Worm (Caenorhabditis elegans): ENCODE measurements around the gene evl-18.

Gene evl-18

ce11 chrIII:3774550-3774949, 39.7 kb upstream of the evl-18 start:
- peak; percentile 13 for TF ChIP-seq unc-62 (GFP tag; optimal IDR thresholded peaks at IDR 0.05)
- no peak for TF ChIP-seq nhr-67 (tag; optimal IDR thresholded peaks at IDR 0.05)
- peak; percentile 25 for TF ChIP-seq nhr-25 (tag; optimal IDR thresholded peaks at IDR 0.05)

- no peak for TF ChIP-seq nhr-11 (tag; optimal IDR thresholded peaks at IDR 0.05)
- peak; percentile 25 for TF ChIP-seq ceh-28 (tag; optimal IDR thresholded peaks at IDR 0.05)
- TF ChIP-seq nhr-12 (tag; optimal IDR thresholded peaks at IDR 0.05), result no peak
- TF ChIP-seq nfya-1 (tag; optimal IDR thresholded peaks at IDR 0.05; ENCODE audit: insufficient read depth), result peak; percentile 65
- peak; percentile 70 for TF ChIP-seq nhr-23 (tag; optimal IDR thresholded peaks at IDR 0.05)
- peak; percentile 72 for TF ChIP-seq egl-5 (tag; optimal IDR thresholded peaks at IDR 0.05)
- TF ChIP-seq hmg-11 (tag; optimal IDR thresholded peaks at IDR 0.05), result peak; percentile 55
- peak; percentile 97 for TF ChIP-seq pha-4 (tag; optimal IDR thresholded peaks at IDR 0.05)
- TF ChIP-seq nhr-25 (tag; optimal IDR thresholded peaks at IDR 0.05), result peak; percentile 65
- TF ChIP-seq lin-39 (tag; optimal IDR thresholded peaks at IDR 0.05), result peak; percentile 15
- TF ChIP-seq jun-1 (tag; optimal IDR thresholded peaks at IDR 0.05), result peak; percentile 46
- peak; percentile 49 for TF ChIP-seq lin-15B (tag; optimal IDR thresholded peaks at IDR 0.05)
- TF ChIP-seq elt-1 (tag; optimal IDR thresholded peaks at IDR 0.05), result peak; percentile 9
- peak; percentile 44 for TF ChIP-seq snpc-4 (tag; optimal IDR thresholded peaks at IDR 0.05)
- TF ChIP-seq nhr-237 (tag; optimal IDR thresholded peaks at IDR 0.05), result no peak
Measured at ce11 chrIII:3773173-3773572, 38.3 kb upstream of the evl-18 start, which contains the start of gene lec-4. Gene lec-4, minus strand, starts transcription at chrIII:3773326.

DNA sequence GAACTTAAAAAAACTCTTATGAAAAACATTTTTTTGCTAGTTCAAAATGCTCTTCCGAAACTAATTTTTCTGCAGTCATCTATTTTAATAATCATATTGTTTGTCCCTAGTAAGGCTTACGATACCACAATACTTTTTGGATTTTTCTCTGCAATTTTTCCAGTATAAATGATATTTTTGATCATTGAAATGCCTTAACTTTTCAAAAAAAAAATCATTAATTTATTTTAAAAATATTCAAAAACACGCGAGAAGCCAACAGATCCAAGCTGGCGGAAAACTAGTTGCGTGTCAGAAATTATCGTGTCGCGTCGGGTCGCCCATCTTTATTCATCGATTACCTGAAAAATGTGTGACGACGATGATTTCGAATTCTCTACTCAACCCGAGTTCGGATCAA, 33.4 kb upstream of the evl-18 start, which contains the start of gene gmeb-3:
TSS of gene gmeb-3 (plus strand) at position 301 of the 400 bp plus-strand sequence.
- TF ChIP-seq nhr-76 (tag; optimal IDR thresholded peaks at IDR 0.05) (no peak), lin-39 (tag; optimal IDR thresholded peaks at IDR 0.05) (no peak), ceh-82 (tag; optimal IDR thresholded peaks at IDR 0.05) (no peak)

- TF ChIP-seq nhr-237 (tag; optimal IDR thresholded peaks at IDR 0.05) (no peak), nhr-43 (tag; optimal IDR thresholded peaks at IDR 0.05; ENCODE audit: poor library complexity, severe bottlenecking) (no peak), nhr-28 (tag; optimal IDR thresholded peaks at IDR 0.05) (no peak), ztf-11 (tag; optimal IDR thresholded peaks at IDR 0.05) (no peak), lsy-12 (tag; optimal IDR thresholded peaks at IDR 0.05) (no peak), fkh-2 (tag; optimal IDR thresholded peaks at IDR 0.05) (no peak), mml-1 (tag; optimal IDR thresholded peaks at IDR 0.05) (no peak), fkh-10 (GFP tag; optimal IDR thresholded peaks at IDR 0.05) (no peak), zag-1 (tag; optimal IDR thresholded peaks at IDR 0.05) (no peak), ceh-9 (tag; optimal IDR thresholded peaks at IDR 0.05) (no peak), ceh-16 (tag; optimal IDR thresholded peaks at IDR 0.05) (no peak), unc-39 (tag; optimal IDR thresholded peaks at IDR 0.05) (no peak), fos-1 (tag; optimal IDR thresholded peaks at IDR 0.05) (no peak), nhr-12 (tag; optimal IDR thresholded peaks at IDR 0.05) (no peak)
Measured at ce11 chrIII:3765460-3765859, 30.6 kb upstream of the evl-18 start, which contains the start of gene C44F1.1. Gene C44F1.1, minus strand, starts transcription at chrIII:3765560.

ce11 chrIII:3764584-3764983, 29.7 kb upstream of the evl-18 start:
- no peak for TF ChIP-seq jun-1 (tag; optimal IDR thresholded peaks at IDR 0.05)
- TF ChIP-seq snpc-4 (tag; optimal IDR thresholded peaks at IDR 0.05), result peak; percentile 34
- no peak for TF ChIP-seq hmg-11 (tag; optimal IDR thresholded peaks at IDR 0.05)

ce11 chrIII:3764043-3764442, 29.2 kb upstream of the evl-18 start:
- TF ChIP-seq unc-62 (GFP tag; optimal IDR thresholded peaks at IDR 0.05) (no peak), pqm-1 (tag; optimal IDR thresholded peaks at IDR 0.05) (peak; percentile 66), elt-2 (tag; optimal IDR thresholded peaks at IDR 0.05) (peak; percentile 66)

Measured in whole organism, L3 larva.